Worm (Caenorhabditis elegans) whole organism, L1 larva: ENCODE data around the gene cpna-2.

Experiments used
- C04F5.9 ChIP-seq: sonication (generic microtip); optimal IDR thresholded peaks from 2 replicates; lab custom pipeline; 2016; ENCODE audit warnings: missing genetic modification characterization, missing compliant biosample characterization
- C16A3.4 ChIP-seq: fragments of 150-350 bp; optimal IDR thresholded peaks from 2 replicates; lab custom pipeline; 2014; ENCODE audit warnings: missing biosample characterization, missing genetic modification characterization
- F16B12.6 ChIP-seq: fragments of 150-350 bp; optimal IDR thresholded peaks from 2 replicates; lab custom pipeline; 2014; ENCODE audit warnings: missing biosample characterization, missing genetic modification characterization
- Y116A8C.19 ChIP-seq: sonication (generic microtip); optimal IDR thresholded peaks from 2 replicates; lab custom pipeline; 2016; ENCODE audit warnings: missing compliant biosample characterization, missing genetic modification characterization, borderline replicate concordance
- aha-1 ChIP-seq: fragments of 150-350 bp; optimal IDR thresholded peaks from 2 replicates; lab custom pipeline; 2014; ENCODE audit warnings: missing biosample characterization, missing genetic modification characterization
- aly-2 ChIP-seq: fragments of 150-350 bp; optimal IDR thresholded peaks from 2 replicates; lab custom pipeline; 2014; ENCODE audit warnings: missing biosample characterization, missing genetic modification characterization
- ceh-82 ChIP-seq, 3 experiments: fragments of 150-350 bp in 1 of 3; sonication (generic microtip) in 2 of 3; optimal IDR thresholded peaks; 2 replicates each; lab custom pipeline; 2014 to 2017; ENCODE audit warnings: missing biosample characterization in 3 of 3, missing genetic modification characterization in 3 of 3
- ceh-88 ChIP-seq: fragments of 200-800 bp; sonication (Bioruptor generic); IDR thresholded peaks from 2 replicates; pipeline ENCODE4 v1.3.6; 2022; ENCODE audit warnings: missing genetic modification characterization, missing compliant biosample characterization
- ces-1 ChIP-seq: fragments of 150-350 bp; optimal IDR thresholded peaks from 2 replicates; lab custom pipeline; 2014; ENCODE audit warnings: missing biosample characterization, missing genetic modification reagents, missing genetic modification characterization
- dpl-1 ChIP-seq, 3 experiments: fragments of 150-350 bp in 2 of 3; sonication (generic microtip) in 1 of 3; optimal IDR thresholded peaks; 2 replicates each; lab custom pipeline; 2014 to 2017; ENCODE audit warnings: missing biosample characterization in 3 of 3, missing genetic modification characterization in 3 of 3, missing genetic modification reagents in 3 of 3
- dsc-1 ChIP-seq: sonication (generic microtip); optimal IDR thresholded peaks from 2 replicates; lab custom pipeline; 2016; ENCODE audit warnings: mild to moderate bottlenecking, missing genetic modification characterization, missing compliant biosample characterization
- efl-1 ChIP-seq, 4 experiments: fragments of 150-350 bp; optimal IDR thresholded peaks in 3 of 4; peaks in 1 of 4; 1 replicate in 1 of 4; 2 replicates in 3 of 4; lab custom pipeline; 2014; ENCODE audit warnings: missing biosample characterization in 2 of 4, missing genetic modification characterization in 2 of 4, missing genetic modification reagents in 2 of 4
- egl-13 ChIP-seq: sonication (generic microtip); optimal IDR thresholded peaks from 2 replicates; lab custom pipeline; 2016; ENCODE audit warnings: missing genotype, missing genetic modification reagents, missing genetic modification characterization, missing compliant biosample characterization
- egl-27 ChIP-seq, 2 experiments: fragments of 150-350 bp in 1 of 2; sonication (generic microtip); optimal IDR thresholded peaks; 3 replicates each; lab custom pipeline; 2017 to 2018; ENCODE audit warnings: missing biosample characterization in 2 of 2, missing genetic modification characterization in 2 of 2, missing genetic modification reagents in 2 of 2
- elt-2 ChIP-seq: sonication (generic microtip); optimal IDR thresholded peaks from 2 replicates; lab custom pipeline; 2016; ENCODE audit warnings: missing genetic modification characterization, mild to moderate bottlenecking, inconsistent platforms, missing compliant biosample characterization, missing genetic modification reagents
- fkh-10 ChIP-seq: sonication (generic microtip); optimal IDR thresholded peaks from 2 replicates; lab custom pipeline; 2017; ENCODE audit warnings: missing biosample characterization, missing genetic modification reagents, missing genetic modification characterization
- fkh-4 ChIP-seq: sonication (generic microtip); optimal IDR thresholded peaks from 2 replicates; lab custom pipeline; 2016; ENCODE audit warnings: missing compliant biosample characterization, missing genetic modification characterization, borderline replicate concordance
- fkh-8 ChIP-seq: sonication (generic microtip); optimal IDR thresholded peaks from 2 replicates; lab custom pipeline; 2016; ENCODE audit warnings: mild to moderate bottlenecking, missing genetic modification characterization, missing compliant biosample characterization
- fos-1 ChIP-seq: fragments of 150-350 bp; optimal IDR thresholded peaks from 2 replicates; lab custom pipeline; 2014; ENCODE audit warnings: missing biosample characterization, missing genetic modification characterization
- hlh-4 ChIP-seq: sonication (generic microtip); optimal IDR thresholded peaks from 2 replicates; lab custom pipeline; 2016; ENCODE audit warnings: mild to moderate bottlenecking, missing genetic modification characterization, missing compliant biosample characterization
- irx-1 ChIP-seq: sonication (generic microtip); optimal IDR thresholded peaks from 2 replicates; lab custom pipeline; 2016; ENCODE audit warnings: missing genetic modification characterization, missing compliant biosample characterization
- isw-1 ChIP-seq: fragments of 200-800 bp; sonication (Bioruptor generic); IDR thresholded peaks from 2 replicates; pipeline ENCODE4 v1.3.6; 2022; ENCODE audit warnings: missing genetic modification characterization, missing compliant biosample characterization
- lin-13 ChIP-seq: fragments of 150-350 bp; optimal IDR thresholded peaks from 2 replicates; lab custom pipeline; 2014; ENCODE audit warnings: missing biosample characterization, missing genetic modification reagents, missing genetic modification characterization
- lin-15B ChIP-seq: fragments of 150-350 bp; sonication (generic microtip); optimal IDR thresholded peaks from 3 replicates; lab custom pipeline; 2014; ENCODE audit warnings: missing biosample characterization, missing genetic modification characterization
- lin-39 ChIP-seq: fragments of 150-350 bp; optimal IDR thresholded peaks from 2 replicates; lab custom pipeline; 2014; ENCODE audit warnings: missing biosample characterization, missing genetic modification reagents, missing genetic modification characterization
- lir-3 ChIP-seq: sonication (generic microtip); optimal IDR thresholded peaks from 2 replicates; lab custom pipeline; 2016; ENCODE audit warnings: mild to moderate bottlenecking, missing genetic modification characterization, moderate library complexity, missing compliant biosample characterization; ENCODE audit not compliant: poor library complexity
- mab-9 ChIP-seq: fragments of 200-800 bp; sonication (Bioruptor generic); IDR thresholded peaks from 2 replicates; pipeline ENCODE4 v1.3.6; 2022; ENCODE audit warnings: missing genetic modification reagents, missing genetic modification characterization, missing compliant biosample characterization
- mdl-1 ChIP-seq, 2 experiments: fragments of 150-350 bp; optimal IDR thresholded peaks; 2 replicates each; lab custom pipeline; 2014 to 2017; ENCODE audit warnings: missing biosample characterization in 2 of 2, missing genetic modification characterization in 2 of 2, inconsistent platforms in 1 of 2
- mep-1 ChIP-seq: fragments of 150-350 bp; optimal IDR thresholded peaks from 2 replicates; lab custom pipeline; 2014; ENCODE audit warnings: missing biosample characterization, missing genetic modification characterization
- nhr-19 ChIP-seq: fragments of 200-800 bp; sonication (Bioruptor generic); conservative IDR thresholded peaks from 2 replicates; pipeline ENCODE4 v1.3.6; 2022; ENCODE audit warnings: missing genetic modification characterization, missing compliant biosample characterization
- nhr-20 ChIP-seq: sonication (generic microtip); optimal IDR thresholded peaks from 2 replicates; lab custom pipeline; 2016; ENCODE audit warnings: mild to moderate bottlenecking, missing genetic modification characterization, missing compliant biosample characterization
- nhr-237 ChIP-seq: fragments of 150-350 bp; optimal IDR thresholded peaks from 2 replicates; lab custom pipeline; 2014; ENCODE audit warnings: missing biosample characterization, missing genetic modification characterization
- nhr-28 ChIP-seq: fragments of 150-350 bp; optimal IDR thresholded peaks from 2 replicates; lab custom pipeline; 2014; ENCODE audit warnings: missing biosample characterization, missing genetic modification characterization
- nhr-71 ChIP-seq: sonication (generic microtip); optimal IDR thresholded peaks from 2 replicates; lab custom pipeline; 2016; ENCODE audit warnings: mild to moderate bottlenecking, missing genetic modification characterization, moderate library complexity, missing compliant biosample characterization
- nhr-76 ChIP-seq: sonication (generic microtip); optimal IDR thresholded peaks from 2 replicates; lab custom pipeline; 2017; ENCODE audit warnings: missing biosample characterization, missing genetic modification characterization
- nhr-77 ChIP-seq: fragments of 150-350 bp; optimal IDR thresholded peaks from 2 replicates; lab custom pipeline; 2014; ENCODE audit warnings: missing biosample characterization, missing genetic modification characterization
- nhr-85 ChIP-seq: sonication (generic microtip); peaks from one replicate; lab custom pipeline; 2016; ENCODE audit warnings: missing genetic modification characterization, inconsistent platforms, missing compliant biosample characterization
- nhr-90 ChIP-seq: sonication (generic microtip); optimal IDR thresholded peaks from 2 replicates; lab custom pipeline; 2016; ENCODE audit warnings: mild to moderate bottlenecking, missing genetic modification characterization, missing compliant biosample characterization; ENCODE audit not compliant: poor library complexity
- pax-3 ChIP-seq: fragments of 200-800 bp; sonication (Bioruptor generic); optimal IDR thresholded peaks from 2 replicates; lab custom pipeline; 2018; ENCODE audit warnings: mild to moderate bottlenecking, missing genetic modification characterization, moderate library complexity, missing compliant biosample characterization
- rnt-1 ChIP-seq: sonication (generic microtip); optimal IDR thresholded peaks from 2 replicates; lab custom pipeline; 2016; ENCODE audit warnings: mild to moderate bottlenecking, missing genetic modification characterization, moderate library complexity, missing compliant biosample characterization
- snpc-4 ChIP-seq: fragments of 150-350 bp; optimal IDR thresholded peaks from 2 replicates; lab custom pipeline; 2014; ENCODE audit warnings: missing biosample characterization, missing genetic modification characterization
- snu-23 ChIP-seq: sonication (generic microtip); optimal IDR thresholded peaks from 2 replicates; lab custom pipeline; 2016; ENCODE audit warnings: missing genetic modification characterization, missing compliant biosample characterization
- sox-4 ChIP-seq: sonication (generic microtip); optimal IDR thresholded peaks from 2 replicates; lab custom pipeline; 2016; ENCODE audit warnings: missing genetic modification characterization, missing compliant biosample characterization
- sptf-1 ChIP-seq: fragments of 150-350 bp; optimal IDR thresholded peaks from 2 replicates; lab custom pipeline; 2014; ENCODE audit warnings: missing biosample characterization, missing genetic modification characterization
- sup-37 ChIP-seq: fragments of 200-800 bp; sonication (Bioruptor generic); optimal IDR thresholded peaks from 2 replicates; lab custom pipeline; 2018; ENCODE audit warnings: mild to moderate bottlenecking, missing genetic modification characterization, missing compliant biosample characterization
- swsn-7 ChIP-seq: sonication (generic microtip); optimal IDR thresholded peaks from 2 replicates; lab custom pipeline; 2016; ENCODE audit warnings: missing genetic modification characterization, missing compliant biosample characterization
- tlp-1 ChIP-seq: fragments of 150-350 bp; optimal IDR thresholded peaks from 2 replicates; lab custom pipeline; 2014; ENCODE audit warnings: missing biosample characterization, missing genetic modification characterization
- unc-30 ChIP-seq: sonication (generic microtip); optimal IDR thresholded peaks from 2 replicates; lab custom pipeline; 2017; ENCODE audit warnings: missing biosample characterization, missing genetic modification characterization
- unc-62 ChIP-seq: fragments of 150-350 bp; optimal IDR thresholded peaks from 2 replicates; lab custom pipeline; 2014; ENCODE audit warnings: missing biosample characterization, missing genetic modification reagents, missing genetic modification characterization
- unc-98 ChIP-seq: fragments of 200-800 bp; sonication (Bioruptor generic); IDR thresholded peaks from 2 replicates; pipeline ENCODE4 v1.3.6; 2022; ENCODE audit warnings: missing genetic modification characterization, missing compliant biosample characterization
- ztf-11 ChIP-seq, 2 experiments: sonication (generic microtip); optimal IDR thresholded peaks; 2 replicates each; lab custom pipeline; 2016 to 2017; ENCODE audit warnings: missing genetic modification characterization in 2 of 2, missing biosample characterization in 1 of 2, missing compliant biosample characterization in 1 of 2
- ztf-4 ChIP-seq: fragments of 150-350 bp; optimal IDR thresholded peaks from 2 replicates; lab custom pipeline; 2014; ENCODE audit warnings: missing biosample characterization, missing genetic modification characterization

The cpna-2 gene

ce11 chrII:7777320-7777978 lies 52.7 kb downstream of the cpna-2 start, which contains the start of gene mthf-1:
TSS of gene mthf-1 (minus strand) at chrII:7777823.
- TF ChIP-seq sox-4 (tag; lab: Kevin White, UChicago), result no peak
- TF ChIP-seq ces-1 (GFP tag; lab: Kevin White, UChicago), result no peak
- TF ChIP-seq lin-39 (tag; lab: Kevin White, UChicago), result no peak
- TF ChIP-seq mep-1 (tag; lab: Kevin White, UChicago), result no peak
- TF ChIP-seq pax-3 (tag; lab: Kevin White, UChicago), result no peak
- TF ChIP-seq aha-1 (tag; lab: Kevin White, UChicago), result no peak
- no peak for TF ChIP-seq efl-1 (optimal IDR thresholded peaks at IDR 0.05; lab: Kevin White, UChicago)
- peak in 1 of 2 experiments; percentile 6 for TF ChIP-seq efl-1 (GFP tag; optimal IDR thresholded peaks at IDR 0.05 in 1 of 2; lab: Kevin White, UChicago)
- peak; percentile 86 for TF ChIP-seq elt-2 (tag; lab: Kevin White, UChicago)
- no peak for TF ChIP-seq unc-98 (GFP tag; lab: Robert Waterston, UW)
- no peak for TF ChIP-seq fkh-4 (tag; lab: Kevin White, UChicago)
- TF ChIP-seq nhr-71 (tag; lab: Kevin White, UChicago), result peak; percentile 47
- TF ChIP-seq nhr-20 (tag; lab: Kevin White, UChicago), result peak; percentile 41
- no peak for TF ChIP-seq nhr-28
- TF ChIP-seq dpl-1 (GFP tag; optimal IDR thresholded peaks at IDR 0.05; lab: Kevin White, UChicago), result peak in 1 of 3 experiments; percentile 17
- no peak for TF ChIP-seq fkh-8 (tag; lab: Kevin White, UChicago)
- no peak for TF ChIP-seq F16B12.6 (tag; lab: Kevin White, UChicago)
- no peak for TF ChIP-seq hlh-4 (tag; lab: Kevin White, UChicago)
- TF ChIP-seq snpc-4 (tag; lab: Kevin White, UChicago), result no peak
- no peak for TF ChIP-seq sptf-1 (tag; lab: Kevin White, UChicago)
- TF ChIP-seq lin-13, result no peak
- TF ChIP-seq lin-15B (tag; lab: Kevin White, UChicago), result no peak
- no peak for TF ChIP-seq rnt-1 (tag; lab: Kevin White, UChicago)
- TF ChIP-seq swsn-7, result no peak
- peak; percentile 1 for TF ChIP-seq snu-23
- no peak for TF ChIP-seq sup-37
- no peak for TF ChIP-seq fos-1 (tag; lab: Kevin White, UChicago)
- no peak for TF ChIP-seq dsc-1
- peak; percentile 66 for TF ChIP-seq nhr-90 (tag; lab: Kevin White, UChicago)
- TF ChIP-seq lir-3, result no peak
- no peak for TF ChIP-seq nhr-76 (tag; lab: Kevin White, UChicago)
- TF ChIP-seq nhr-237 (tag; lab: Kevin White, UChicago), result no peak
- no peak for TF ChIP-seq C04F5.9
- no peak for TF ChIP-seq tlp-1 (tag; lab: Kevin White, UChicago)
- peak; percentile 2 for TF ChIP-seq C16A3.4 (tag; lab: Kevin White, UChicago)
- no peak for TF ChIP-seq ztf-11 (tag; optimal IDR thresholded peaks at IDR 0.05; lab: Kevin White, UChicago)
- TF ChIP-seq ceh-88, result no peak
- no peak for TF ChIP-seq egl-27 (tag; optimal IDR thresholded peaks at IDR 0.05; lab: Kevin White, UChicago)
- peak; percentile 70 for TF ChIP-seq nhr-85 (tag; lab: Kevin White, UChicago)
- no peak for TF ChIP-seq fkh-10 (GFP tag; lab: Kevin White, UChicago)
- TF ChIP-seq nhr-77, result no peak
- no peak for TF ChIP-seq mab-9 (GFP tag; lab: Robert Waterston, UW)
- peak; percentile 15; the same call in 1 of the 2 replicates for TF ChIP-seq nhr-19
- TF ChIP-seq irx-1 (tag; lab: Kevin White, UChicago), result no peak
- TF ChIP-seq Y116A8C.19 (tag; lab: Kevin White, UChicago), result no peak
- TF ChIP-seq ceh-82 (tag; optimal IDR thresholded peaks at IDR 0.05; lab: Kevin White, UChicago), result no peak
- TF ChIP-seq aly-2 (tag; lab: Kevin White, UChicago), result no peak
- no peak for TF ChIP-seq ztf-4 (tag; lab: Kevin White, UChicago)
- no peak for TF ChIP-seq unc-62 (GFP tag; lab: Kevin White, UChicago)
- TF ChIP-seq egl-13 (tag; lab: Kevin White, UChicago), result no peak
- no peak for TF ChIP-seq isw-1
- TF ChIP-seq mdl-1 (tag; optimal IDR thresholded peaks at IDR 0.05; lab: Kevin White, UChicago), result no peak
- no peak for TF ChIP-seq unc-30 (tag; lab: Kevin White, UChicago)
